Worm (Caenorhabditis elegans) whole organism, young adult: ENCODE measurements around the gene fbxa-211.

Experiments
- F49E8.2 ChIP-seq: sonication (generic microtip); optimal IDR thresholded peaks from 3 replicates; lab custom pipeline; 2017; ENCODE audit warnings: missing genetic modification characterization, mild to moderate bottlenecking, missing compliant biosample characterization, antibody characterized with exemption, moderate library complexity; ENCODE audit not compliant: insufficient read depth
- Y79H2A.3 ChIP-seq: fragments of 200-800 bp; sonication (Bioruptor generic); conservative IDR thresholded peaks from 2 replicates; pipeline ENCODE4 v1.3.6; 2022; ENCODE audit warnings: missing genetic modification reagents, missing genetic modification characterization, missing compliant biosample characterization
- attf-6 ChIP-seq: fragments of 200-800 bp; sonication (Bioruptor generic); IDR thresholded peaks from 2 replicates; pipeline ENCODE4 v1.3.6; 2022; ENCODE audit warnings: missing genetic modification reagents, missing genetic modification characterization, missing compliant biosample characterization
- ets-4 ChIP-seq: fragments of 200-800 bp; sonication (Bioruptor generic); optimal IDR thresholded peaks from 2 replicates; lab custom pipeline; 2018; ENCODE audit warnings: mild to moderate bottlenecking, missing genetic modification characterization, missing compliant biosample characterization
- lin-35 ChIP-seq, 3 experiments: fragments of 150-350 bp in 2 of 3; sonication (generic microtip) in 1 of 3; optimal IDR thresholded peaks; 2 replicates each; lab custom pipeline; 2014 to 2018; ENCODE audit warnings: missing biosample characterization in 3 of 3, missing genetic modification characterization in 3 of 3, missing genetic modification reagents in 3 of 3
- rcor-1 ChIP-seq: fragments of 200-800 bp; sonication (Bioruptor generic); IDR thresholded peaks from 2 replicates; pipeline ENCODE4 v1.3.6; 2022; ENCODE audit warnings: missing genetic modification reagents, missing genetic modification characterization, missing compliant biosample characterization
- tlf-1 ChIP-seq: fragments of 200-800 bp; sonication (Bioruptor generic); optimal IDR thresholded peaks from 2 replicates; lab custom pipeline; 2018; ENCODE audit warnings: mild to moderate bottlenecking, missing genetic modification characterization, missing compliant biosample characterization

- TF ChIP-seq attf-6 (GFP tag; lab: Robert Waterston, UW), result no peak
- no peak for TF ChIP-seq rcor-1 (GFP tag; lab: Robert Waterston, UW)
- TF ChIP-seq ets-4 (GFP tag; lab: Kevin White, UChicago), result no peak
- no peak for TF ChIP-seq Y79H2A.3 (GFP tag; lab: Robert Waterston, UW)
- no peak for TF ChIP-seq lin-35 (GFP tag; optimal IDR thresholded peaks at IDR 0.05; lab: Kevin White, UChicago)
- TF ChIP-seq tlf-1 (GFP tag; lab: Kevin White, UChicago), result no peak
- TF ChIP-seq F49E8.2, result no peak
Measured at ce11 chrV:18093941-18094340, 33.4 kb upstream of the fbxa-211 start.
